Worm (Caenorhabditis elegans) whole organism, L1 larva: ENCODE measurements around the gene dyf-11.

Experiments
- C04F5.9 ChIP-seq: sonication (generic microtip); optimal IDR thresholded peaks from 2 replicates; lab custom pipeline; 2016; ENCODE audit warnings: missing genetic modification characterization, missing compliant biosample characterization
- F16B12.6 ChIP-seq: fragments of 150-350 bp; optimal IDR thresholded peaks from 2 replicates; lab custom pipeline; 2014; ENCODE audit warnings: missing biosample characterization, missing genetic modification characterization
- Y116A8C.19 ChIP-seq: sonication (generic microtip); optimal IDR thresholded peaks from 2 replicates; lab custom pipeline; 2016; ENCODE audit warnings: missing compliant biosample characterization, missing genetic modification characterization, borderline replicate concordance
- alr-1 ChIP-seq: fragments of 200-800 bp; sonication (Bioruptor generic); optimal IDR thresholded peaks from 2 replicates; lab custom pipeline; 2018; ENCODE audit warnings: borderline replicate concordance, mild to moderate bottlenecking, missing genetic modification characterization, missing compliant biosample characterization
- ceh-88 ChIP-seq: fragments of 200-800 bp; sonication (Bioruptor generic); IDR thresholded peaks from 2 replicates; pipeline ENCODE4 v1.3.6; 2022; ENCODE audit warnings: missing genetic modification characterization, missing compliant biosample characterization
- dpl-1 ChIP-seq, 3 experiments: fragments of 150-350 bp in 2 of 3; sonication (generic microtip) in 1 of 3; optimal IDR thresholded peaks; 2 replicates each; lab custom pipeline; 2014 to 2017; ENCODE audit warnings: missing biosample characterization in 3 of 3, missing genetic modification characterization in 3 of 3, missing genetic modification reagents in 3 of 3
- efl-1 ChIP-seq, 4 experiments: fragments of 150-350 bp; optimal IDR thresholded peaks in 3 of 4; peaks in 1 of 4; 1 replicate in 1 of 4; 2 replicates in 3 of 4; lab custom pipeline; 2014; ENCODE audit warnings: missing biosample characterization in 2 of 4, missing genetic modification characterization in 2 of 4, missing genetic modification reagents in 2 of 4
- egl-13 ChIP-seq: sonication (generic microtip); optimal IDR thresholded peaks from 2 replicates; lab custom pipeline; 2016; ENCODE audit warnings: missing genotype, missing genetic modification reagents, missing genetic modification characterization, missing compliant biosample characterization
- elt-2 ChIP-seq: sonication (generic microtip); optimal IDR thresholded peaks from 2 replicates; lab custom pipeline; 2016; ENCODE audit warnings: missing genetic modification characterization, mild to moderate bottlenecking, inconsistent platforms, missing compliant biosample characterization, missing genetic modification reagents
- elt-3 ChIP-seq, 6 experiments: fragments of 150-350 bp in 1 of 6; sonication (generic microtip); optimal IDR thresholded peaks; 2 replicates each; lab custom pipeline; 2017 to 2018; ENCODE audit warnings: missing biosample characterization in 6 of 6, missing genetic modification characterization in 6 of 6, inconsistent platforms in 1 of 6
- fkh-8 ChIP-seq: sonication (generic microtip); optimal IDR thresholded peaks from 2 replicates; lab custom pipeline; 2016; ENCODE audit warnings: mild to moderate bottlenecking, missing genetic modification characterization, missing compliant biosample characterization
- hlh-17 ChIP-seq: fragments of 200-800 bp; sonication (Bioruptor generic); optimal IDR thresholded peaks from 2 replicates; lab custom pipeline; 2018; ENCODE audit warnings: missing genetic modification characterization, mild to moderate bottlenecking, missing compliant biosample characterization, moderate library complexity, borderline replicate concordance
- hpl-2 ChIP-seq: fragments of 150-350 bp; optimal IDR thresholded peaks from 2 replicates; lab custom pipeline; 2014; ENCODE audit warnings: missing biosample characterization, missing genetic modification reagents, missing genetic modification characterization
- lin-14 ChIP-seq: fragments of 200-800 bp; sonication (Bioruptor generic); optimal IDR thresholded peaks from 2 replicates; lab custom pipeline; 2018; ENCODE audit warnings: mild to moderate bottlenecking, missing genetic modification characterization, moderate library complexity, missing compliant biosample characterization
- lin-15B ChIP-seq: fragments of 150-350 bp; sonication (generic microtip); optimal IDR thresholded peaks from 3 replicates; lab custom pipeline; 2014; ENCODE audit warnings: missing biosample characterization, missing genetic modification characterization
- lin-35 ChIP-seq, 2 experiments: fragments of 150-350 bp; optimal IDR thresholded peaks; 2 replicates each; lab custom pipeline; 2014; ENCODE audit warnings: missing biosample characterization in 2 of 2, missing genetic modification characterization in 2 of 2, missing genetic modification reagents in 2 of 2
- lin-39 ChIP-seq: fragments of 150-350 bp; optimal IDR thresholded peaks from 2 replicates; lab custom pipeline; 2014; ENCODE audit warnings: missing biosample characterization, missing genetic modification reagents, missing genetic modification characterization
- lsy-2 ChIP-seq, 2 experiments: fragments of 150-350 bp; optimal IDR thresholded peaks; 2 replicates each; lab custom pipeline; 2014; ENCODE audit warnings: missing biosample characterization in 2 of 2, missing genetic modification characterization in 2 of 2
- mef-2 ChIP-seq: fragments of 150-350 bp; optimal IDR thresholded peaks from 2 replicates; lab custom pipeline; 2014; ENCODE audit warnings: missing biosample characterization, missing genetic modification characterization
- nhr-19 ChIP-seq: fragments of 200-800 bp; sonication (Bioruptor generic); conservative IDR thresholded peaks from 2 replicates; pipeline ENCODE4 v1.3.6; 2022; ENCODE audit warnings: missing genetic modification characterization, missing compliant biosample characterization
- nhr-28 ChIP-seq: fragments of 150-350 bp; optimal IDR thresholded peaks from 2 replicates; lab custom pipeline; 2014; ENCODE audit warnings: missing biosample characterization, missing genetic modification characterization
- nhr-71 ChIP-seq: sonication (generic microtip); optimal IDR thresholded peaks from 2 replicates; lab custom pipeline; 2016; ENCODE audit warnings: mild to moderate bottlenecking, missing genetic modification characterization, moderate library complexity, missing compliant biosample characterization
- nhr-77 ChIP-seq: fragments of 150-350 bp; optimal IDR thresholded peaks from 2 replicates; lab custom pipeline; 2014; ENCODE audit warnings: missing biosample characterization, missing genetic modification characterization
- pag-3 ChIP-seq: sonication (generic microtip); optimal IDR thresholded peaks from 2 replicates; lab custom pipeline; 2017; ENCODE audit warnings: missing genetic modification characterization, mild to moderate bottlenecking, missing compliant biosample characterization, antibody characterized with exemption, borderline replicate concordance; ENCODE audit not compliant: insufficient read depth
- pqm-1 ChIP-seq: sonication (generic microtip); optimal IDR thresholded peaks from 3 replicates; lab custom pipeline; 2017; ENCODE audit warnings: missing biosample characterization, missing genetic modification characterization
- rnt-1 ChIP-seq: sonication (generic microtip); optimal IDR thresholded peaks from 2 replicates; lab custom pipeline; 2016; ENCODE audit warnings: mild to moderate bottlenecking, missing genetic modification characterization, moderate library complexity, missing compliant biosample characterization
- snu-23 ChIP-seq: sonication (generic microtip); optimal IDR thresholded peaks from 2 replicates; lab custom pipeline; 2016; ENCODE audit warnings: missing genetic modification characterization, missing compliant biosample characterization
- sup-37 ChIP-seq: fragments of 200-800 bp; sonication (Bioruptor generic); optimal IDR thresholded peaks from 2 replicates; lab custom pipeline; 2018; ENCODE audit warnings: mild to moderate bottlenecking, missing genetic modification characterization, missing compliant biosample characterization
- swsn-7 ChIP-seq: sonication (generic microtip); optimal IDR thresholded peaks from 2 replicates; lab custom pipeline; 2016; ENCODE audit warnings: missing genetic modification characterization, missing compliant biosample characterization
- tbx-2 ChIP-seq: sonication (generic microtip); optimal IDR thresholded peaks from 2 replicates; lab custom pipeline; 2016; ENCODE audit warnings: missing genetic modification characterization, missing compliant biosample characterization
- unc-30 ChIP-seq: sonication (generic microtip); optimal IDR thresholded peaks from 2 replicates; lab custom pipeline; 2017; ENCODE audit warnings: missing biosample characterization, missing genetic modification characterization
- vab-15 ChIP-seq: sonication (generic microtip); optimal IDR thresholded peaks from 2 replicates; lab custom pipeline; 2017; ENCODE audit warnings: missing genotype, mild to moderate bottlenecking, missing genetic modification characterization, missing compliant biosample characterization
- zag-1 ChIP-seq: fragments of 150-350 bp; optimal IDR thresholded peaks from 2 replicates; lab custom pipeline; 2014; ENCODE audit warnings: missing biosample characterization, missing genetic modification characterization
- ztf-4 ChIP-seq: fragments of 150-350 bp; optimal IDR thresholded peaks from 2 replicates; lab custom pipeline; 2014; ENCODE audit warnings: missing biosample characterization, missing genetic modification characterization

Gene dyf-11

ce11 chrX:806515-806914 is 43.0 kb downstream of the dyf-11 start (continued):
- TF ChIP-seq alr-1 (tag; lab: Kevin White, UChicago) = no peak
- peak; percentile 82 for TF ChIP-seq vab-15
- no peak for TF ChIP-seq zag-1 (tag; lab: Kevin White, UChicago)
- no peak for TF ChIP-seq hlh-17 (GFP tag; lab: Kevin White, UChicago)

ce11 chrX:810694-811093 is 47.1 kb downstream of the dyf-11 start, which contains the start of gene F25E2.2:
TSS of gene F25E2.2 (minus strand) at chrX:810794.
- no peak for TF ChIP-seq unc-30 (tag; lab: Kevin White, UChicago)

ce11 chrX:812264-812663 is 48.7 kb downstream of the dyf-11 start:
- TF ChIP-seq lin-14 (GFP tag; lab: Kevin White, UChicago) (peak; percentile 42), tbx-2 (tag; lab: Kevin White, UChicago) (no peak), nhr-71 (tag; lab: Kevin White, UChicago) (peak; percentile 47), pag-3 (tag; lab: Kevin White, UChicago) (peak; percentile 36), snu-23 (peak; percentile 13), lin-35 (GFP tag; optimal IDR thresholded peaks at IDR 0.05; lab: Kevin White, UChicago) (no peak), rnt-1 (tag; lab: Kevin White, UChicago) (peak; percentile 59), nhr-19 (GFP tag; lab: Robert Waterston, UW) (0 out of 2 replicates have a peak, but pooled peaks have one; percentile 27)

ce11 chrX:813063-813462 is 49.5 kb downstream of the dyf-11 start, which contains the start of gene F25E2.3:
TSS of gene F25E2.3 (minus strand) at chrX:813163.
- TF ChIP-seq F16B12.6 (tag; lab: Kevin White, UChicago) (no peak), lsy-2 (tag; optimal IDR thresholded peaks at IDR 0.05; lab: Kevin White, UChicago) (no peak), hpl-2 (GFP tag; lab: Kevin White, UChicago) (no peak), lin-15B (tag; lab: Kevin White, UChicago) (no peak), nhr-77 (tag; lab: Kevin White, UChicago) (no peak), elt-3 (tag; optimal IDR thresholded peaks at IDR 0.05; lab: Kevin White, UChicago) (no peak), snu-23 (no peak), swsn-7 (tag; lab: Kevin White, UChicago) (no peak), nhr-28 (tag; lab: Kevin White, UChicago) (no peak), rnt-1 (tag; lab: Kevin White, UChicago) (no peak), dpl-1 (GFP tag; optimal IDR thresholded peaks at IDR 0.05; lab: Kevin White, UChicago) (no peak), fkh-8 (tag; lab: Kevin White, UChicago) (no peak), sup-37 (GFP tag; lab: Kevin White, UChicago) (no peak), lin-39 (tag; lab: Kevin White, UChicago) (no peak), hlh-17 (GFP tag; lab: Kevin White, UChicago) (no peak), mef-2 (tag; lab: Kevin White, UChicago) (no peak), ceh-88 (GFP tag; lab: Robert Waterston, UW) (no peak)

- TF ChIP-seq efl-1 (optimal IDR thresholded peaks at IDR 0.05; lab: Kevin White, UChicago) = no peak
- peak in 1 of 2 experiments; percentile 7 for TF ChIP-seq efl-1 (GFP tag; optimal IDR thresholded peaks at IDR 0.05 in 1 of 2; lab: Kevin White, UChicago)
- TF ChIP-seq elt-2 (tag; lab: Kevin White, UChicago) = peak; percentile 51
- TF ChIP-seq unc-30 (tag; lab: Kevin White, UChicago) = no peak
- TF ChIP-seq elt-3 (tag; optimal IDR thresholded peaks at IDR 0.05; lab: Kevin White, UChicago) = no peak
- no peak for TF ChIP-seq egl-13 (tag; lab: Kevin White, UChicago)
- no peak for TF ChIP-seq C04F5.9 (tag; lab: Kevin White, UChicago)
- TF ChIP-seq pqm-1 (tag; lab: Kevin White, UChicago) = no peak
- no peak for TF ChIP-seq Y116A8C.19 (tag; lab: Kevin White, UChicago)
- no peak for TF ChIP-seq ztf-4
Measured at ce11 chrX:815929-816328, 52.4 kb downstream of the dyf-11 start, which contains the start of gene ifd-2. TSS of gene ifd-2 (minus strand) at chrX:815929.
